Fruit fly (Drosophila melanogaster): Measurements from ENCODE around the gene mRpL23.

- TF ChIP-seq CG10565 (GFP tag; optimal IDR thresholded peaks at IDR 0.05) (no peak), pnt (GFP tag; optimal IDR thresholded peaks at IDR 0.05) (no peak)
Measured at dm6 chr3L:2411564-2412080, 38.1 kb upstream of the mRpL23 start.

Measured in whole organism, embryonic.